Worm (Caenorhabditis elegans) whole organism, late embryonic: ENCODE results near the gene pnp-1.

Source experiments
- F13H6.1 ChIP-seq: sonication (generic microtip); optimal IDR thresholded peaks from 2 replicates; lab custom pipeline; 2016; ENCODE audit warnings: missing genetic modification characterization, missing compliant biosample characterization
- ahr-1 ChIP-seq: sonication (generic microtip); optimal IDR thresholded peaks from 2 replicates; lab custom pipeline; 2016; ENCODE audit warnings: missing genetic modification characterization, missing compliant biosample characterization
- ceh-22 ChIP-seq: sonication (generic microtip); optimal IDR thresholded peaks from 2 replicates; lab custom pipeline; 2017; ENCODE audit warnings: missing biosample characterization, missing genetic modification characterization
- ets-4 ChIP-seq: sonication (generic microtip); optimal IDR thresholded peaks from 2 replicates; lab custom pipeline; 2016; ENCODE audit warnings: missing genetic modification characterization, missing compliant biosample characterization
- fkh-10 ChIP-seq: fragments of 150-350 bp; optimal IDR thresholded peaks from 2 replicates; lab custom pipeline; 2014; ENCODE audit warnings: missing biosample characterization, missing genetic modification reagents, missing genetic modification characterization
- lin-11 ChIP-seq: fragments of 200-800 bp; sonication (Bioruptor generic); optimal IDR thresholded peaks from 2 replicates; lab custom pipeline; 2018; ENCODE audit warnings: mild to moderate bottlenecking, missing genetic modification characterization, missing compliant biosample characterization
- nhr-11 ChIP-seq: fragments of 150-350 bp; optimal IDR thresholded peaks from 2 replicates; lab custom pipeline; 2014; ENCODE audit warnings: missing biosample characterization, missing genetic modification characterization
- pag-3 ChIP-seq: sonication (generic microtip); optimal IDR thresholded peaks from 2 replicates; lab custom pipeline; 2016; ENCODE audit warnings: missing compliant biosample characterization, missing genetic modification characterization, borderline replicate concordance
- pqm-1 ChIP-seq: sonication (generic microtip); optimal IDR thresholded peaks from 2 replicates; lab custom pipeline; 2016; ENCODE audit warnings: missing genetic modification characterization, missing compliant biosample characterization
- rnt-1 ChIP-seq: sonication (generic microtip); optimal IDR thresholded peaks from 2 replicates; lab custom pipeline; 2016; ENCODE audit warnings: missing genetic modification characterization, missing compliant biosample characterization
- sox-2 ChIP-seq: fragments of 200-800 bp; sonication (Bioruptor generic); IDR thresholded peaks from 2 replicates; pipeline ENCODE4 v1.3.6; 2022; ENCODE audit warnings: missing genetic modification reagents, missing genetic modification characterization, missing compliant biosample characterization
- tbx-2 ChIP-seq: sonication (generic microtip); optimal IDR thresholded peaks from 2 replicates; lab custom pipeline; 2016; ENCODE audit warnings: missing genetic modification characterization, missing compliant biosample characterization
- unc-86 ChIP-seq: sonication (generic microtip); optimal IDR thresholded peaks from 2 replicates; lab custom pipeline; 2016; ENCODE audit warnings: missing genetic modification characterization, missing compliant biosample characterization

ce11 chrIV:320380-320779 is 22.3 kb upstream of the pnp-1 start, which contains the start of gene dsc-4:
- TF ChIP-seq rnt-1 (tag; lab: Kevin White, UChicago) (no peak), ets-4 (no peak), pag-3 (tag; lab: Kevin White, UChicago) (no peak), F13H6.1 (tag; lab: Kevin White, UChicago) (no peak), nhr-11 (tag; lab: Kevin White, UChicago) (no peak), pqm-1 (tag; lab: Kevin White, UChicago) (no peak), fkh-10 (no peak), ahr-1 (tag; lab: Kevin White, UChicago) (no peak), lin-11 (tag; lab: Kevin White, UChicago) (no peak), ceh-22 (tag; lab: Kevin White, UChicago) (no peak), unc-86 (no peak), tbx-2 (no peak), sox-2 (GFP tag; lab: Robert Waterston, UW) (no peak)
